In the genomic region with DNA sequence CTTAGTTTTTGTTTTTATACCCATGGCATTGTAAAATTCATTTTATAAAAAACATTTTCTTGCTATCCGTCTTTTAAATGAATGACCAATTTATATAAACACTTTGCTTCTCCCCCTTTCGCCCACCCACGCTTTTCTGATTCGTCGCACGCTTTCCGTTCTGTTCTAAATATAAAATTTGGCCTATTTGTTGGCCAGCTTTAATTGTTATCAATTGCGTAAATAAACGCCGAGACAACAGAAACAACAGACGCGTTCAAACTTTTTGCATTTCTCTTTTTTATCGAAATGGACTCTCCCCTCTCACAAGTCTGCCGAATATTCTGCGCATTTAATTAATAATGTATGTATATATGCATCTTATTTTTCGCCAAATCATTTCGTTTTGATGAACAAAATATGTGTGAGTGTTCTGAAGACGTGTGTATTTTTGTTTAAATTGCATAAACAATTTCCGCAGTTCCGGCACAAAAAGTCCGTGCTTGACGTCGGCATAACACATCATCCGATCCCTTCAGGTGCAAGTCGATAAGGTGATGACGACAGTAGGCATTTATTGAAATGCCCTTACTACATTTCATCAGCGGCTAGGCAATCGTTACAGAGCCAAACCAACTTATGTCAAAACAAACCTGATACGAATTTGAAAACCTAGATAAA, we compare ENCODE assay signal across 4 fruit fly cellular contexts.
TF ChIP-seq lines count a peak whose summit lies in the region.

No protein-coding gene starts in this region.

- no peak for TF ChIP-seq CTCF in whole organism, embryonic (GFP tag; optimal IDR thresholded peaks at IDR 0.05; lab: Kevin White, UChicago)

TF ChIP-seq in whole organism, adult, 20 proteins besides CTCF, POLR2A, EP300 and RAD21:
- TF ChIP-seq ovo (GFP tag; optimal IDR thresholded peaks at IDR 0.05; lab: Kevin White, UChicago) (no peak), CG12768 (GFP tag; optimal IDR thresholded peaks at IDR 0.05; lab: Kevin White, UChicago) (peak; percentile 69), Mnt (GFP tag; optimal IDR thresholded peaks at IDR 0.05; lab: Kevin White, UChicago) (peak; percentile 2), tj (GFP tag; optimal IDR thresholded peaks at IDR 0.05; lab: Kevin White, UChicago) (peak; percentile 84), CG33017 (tag; optimal IDR thresholded peaks at IDR 0.05; lab: Kevin White, UChicago) (no peak), cnc (optimal IDR thresholded peaks at IDR 0.05; lab: Kevin White, UChicago) (peak in 1 of 2 experiments; percentile 28), Hr96 (GFP tag; optimal IDR thresholded peaks at IDR 0.05; lab: Kevin White, UChicago) (no peak), CG11617 (GFP tag; optimal IDR thresholded peaks at IDR 0.05; lab: Kevin White, UChicago) (no peak), CG7101 (tag; optimal IDR thresholded peaks at IDR 0.05; lab: Kevin White, UChicago) (peak; percentile 7), kay (GFP tag; lab: Kevin White, UChicago; ENCODE audit: borderline replicate concordance) (peak; percentile 68), cic (GFP tag; optimal IDR thresholded peaks at IDR 0.05; lab: Kevin White, UChicago) (no peak)
TF ChIP-seq in whole organism, adult: peak in this region for 6.

TF ChIP-seq in whole organism, embryonic, 481 proteins besides CTCF, POLR2A, EP300 and RAD21:
- peak; percentile 9 for TF ChIP-seq Med (GFP tag; lab: Kevin White, UChicago)
- peak in 1 of 2 experiments; percentile 66 for TF ChIP-seq Pdp1 (GFP tag; optimal IDR thresholded peaks at IDR 0.05; lab: Kevin White, UChicago)
- no peak for TF ChIP-seq CG10654 (GFP tag; optimal IDR thresholded peaks at IDR 0.05; lab: Kevin White, UChicago)
- no peak for TF ChIP-seq lilli (GFP tag; optimal IDR thresholded peaks at IDR 0.05; lab: Kevin White, UChicago)
- no peak for TF ChIP-seq dysf (GFP tag; IDR thresholded peaks at IDR 0.05; lab: Robert Waterston, UW)
- peak; percentile 74; the same call in 2 of the 3 replicates for TF ChIP-seq sr (GFP tag; IDR thresholded peaks at IDR 0.05; lab: Robert Waterston, UW)
- TF ChIP-seq CG6689 (GFP tag; IDR thresholded peaks at IDR 0.05; lab: Robert Waterston, UW), result no peak
- TF ChIP-seq cwo (GFP tag; optimal IDR thresholded peaks at IDR 0.05; lab: Kevin White, UChicago), result peak; percentile 1

TF ChIP-seq in whole organism, prepupa, 60 proteins besides CTCF, POLR2A, EP300 and RAD21:
- no peak for TF ChIP-seq Lpt (GFP tag; optimal IDR thresholded peaks at IDR 0.05; lab: Kevin White, UChicago)
- TF ChIP-seq CG6854 (GFP tag; optimal IDR thresholded peaks at IDR 0.05; lab: Kevin White, UChicago), result no peak
- TF ChIP-seq Gug (GFP tag; IDR thresholded peaks at IDR 0.05; lab: Robert Waterston, UW), result no peak
- peak; percentile 72 for TF ChIP-seq vri (GFP tag; optimal IDR thresholded peaks at IDR 0.05; lab: Kevin White, UChicago)
- TF ChIP-seq Eip78C (GFP tag; lab: Kevin White, UChicago), result peak; percentile 18
- TF ChIP-seq eg (GFP tag; IDR thresholded peaks at IDR 0.05; lab: Robert Waterston, UW), result no peak

TF ChIP-seq in whole organism, wandering third instar larva, 38 proteins besides CTCF, POLR2A, EP300 and RAD21:
- TF ChIP-seq Hr83 (GFP tag; optimal IDR thresholded peaks at IDR 0.05; lab: Kevin White, UChicago; ENCODE audit: poor library complexity, severe bottlenecking) (peak; percentile 26), h (GFP tag; optimal IDR thresholded peaks at IDR 0.05; lab: Kevin White, UChicago) (peak; percentile 26), Sp1 (GFP tag; optimal IDR thresholded peaks at IDR 0.05; lab: Kevin White, UChicago) (no peak)
